Comparison of ENCODE assay signal across 3 fruit fly cellular contexts in the genomic region with DNA sequence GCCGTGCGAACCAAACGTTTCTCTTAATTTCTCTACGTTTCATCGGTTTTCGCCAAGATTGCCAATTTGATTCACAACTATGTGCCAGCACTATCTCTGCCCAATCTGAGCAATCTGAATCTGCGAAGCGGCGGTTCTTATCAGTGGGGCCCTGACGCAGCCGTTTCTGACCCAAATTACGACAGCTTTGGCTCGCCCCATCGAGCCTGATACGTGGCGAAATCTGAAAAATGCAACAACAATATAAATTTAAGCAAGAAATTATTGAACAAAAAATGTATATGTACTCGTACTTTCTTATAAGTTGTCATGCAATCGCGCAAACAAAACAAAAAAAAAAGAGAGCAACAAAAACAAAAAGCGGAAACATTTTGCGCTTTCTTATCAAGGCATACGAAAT.
TF ChIP-seq lines count a peak whose summit lies in the region.

No protein-coding gene starts in this region.

TF ChIP-seq in whole organism, adult, 20 proteins besides CTCF, POLR2A, EP300 and RAD21:
- TF ChIP-seq CG1620 (GFP tag; optimal IDR thresholded peaks at IDR 0.05; lab: Kevin White, UChicago) (no peak), Crg-1 (GFP tag; optimal IDR thresholded peaks at IDR 0.05; lab: Kevin White, UChicago) (no peak), tj (GFP tag; optimal IDR thresholded peaks at IDR 0.05; lab: Kevin White, UChicago) (peak; percentile 14), cnc (optimal IDR thresholded peaks at IDR 0.05; lab: Kevin White, UChicago) (peak in 1 of 2 experiments; percentile 14), Hr96 (GFP tag; optimal IDR thresholded peaks at IDR 0.05; lab: Kevin White, UChicago) (no peak)

TF ChIP-seq in whole organism, prepupa, 60 proteins besides CTCF, POLR2A, EP300 and RAD21:
- TF ChIP-seq vri (GFP tag; optimal IDR thresholded peaks at IDR 0.05; lab: Kevin White, UChicago) (peak; percentile 67), achi (GFP tag; optimal IDR thresholded peaks at IDR 0.05; lab: Kevin White, UChicago) (no peak), Gug (GFP tag; IDR thresholded peaks at IDR 0.05; lab: Robert Waterston, UW) (no peak), Hr38 (GFP tag; optimal IDR thresholded peaks at IDR 0.05; lab: Kevin White, UChicago) (no peak), CG11762 (GFP tag; optimal IDR thresholded peaks at IDR 0.05; lab: Kevin White, UChicago; ENCODE audit: insufficient read depth) (no peak), Eip93F (GFP tag; optimal IDR thresholded peaks at IDR 0.05; lab: Kevin White, UChicago) (peak; percentile 75), dac (GFP tag; optimal IDR thresholded peaks at IDR 0.05; lab: Kevin White, UChicago) (no peak), esn (GFP tag; optimal IDR thresholded peaks at IDR 0.05; lab: Kevin White, UChicago) (no peak), eg (GFP tag; IDR thresholded peaks at IDR 0.05; lab: Robert Waterston, UW) (no peak), svp (GFP tag; lab: Kevin White, UChicago) (peak; percentile 86), CG6163 (GFP tag; IDR thresholded peaks at IDR 0.05; lab: Robert Waterston, UW) (0 out of 3 replicates have a peak, but pooled peaks have one; percentile 6), cyc (GFP tag; optimal IDR thresholded peaks at IDR 0.05; lab: Kevin White, UChicago) (no peak)
TF ChIP-seq in whole organism, prepupa: peak in this region for 4.

TF ChIP-seq in whole organism, wandering third instar larva, 38 proteins besides CTCF, POLR2A, EP300 and RAD21:
- TF ChIP-seq Hnf4 (GFP tag; optimal IDR thresholded peaks at IDR 0.05; lab: Kevin White, UChicago) (no peak), foxo (GFP tag; optimal IDR thresholded peaks at IDR 0.05; lab: Kevin White, UChicago) (peak in 1 of 2 experiments; percentile 8), woc (GFP tag; optimal IDR thresholded peaks at IDR 0.05; lab: Kevin White, UChicago) (no peak), CrebA (GFP tag; optimal IDR thresholded peaks at IDR 0.05; lab: Kevin White, UChicago; ENCODE audit: borderline replicate concordance) (peak; percentile 30)
